Fruit fly (Drosophila melanogaster) whole organism, pupa: ENCODE data around the gene CG3156.

Experiments used
- CG10348 ChIP-seq: fragments of 200-800 bp; sonication (Bioruptor generic); IDR thresholded peaks from 2 replicates; pipeline ENCODE4 v1.3.6; 2022; ENCODE audit warnings: missing biosample characterization, missing genetic modification characterization
- CG12605 ChIP-seq: fragments of 200-800 bp; sonication (Bioruptor generic); IDR thresholded peaks from 2 replicates; pipeline ENCODE4 v1.3.6; 2022; ENCODE audit warnings: missing biosample characterization, missing genetic modification characterization
- CG13204 ChIP-seq: fragments of 200-800 bp; sonication (Bioruptor generic); optimal IDR thresholded peaks from 2 replicates; lab custom pipeline; 2018; ENCODE audit warnings: missing biosample characterization, mild to moderate bottlenecking, missing genetic modification characterization, moderate library complexity
- CG14655 ChIP-seq: fragments of 200-800 bp; sonication (Bioruptor generic); optimal IDR thresholded peaks from 3 replicates; lab custom pipeline; 2017; ENCODE audit warnings: mild to moderate bottlenecking, missing biosample characterization, missing genetic modification reagents, missing genetic modification characterization
- CG15710 ChIP-seq: fragments of 200-800 bp; sonication (Bioruptor generic); optimal IDR thresholded peaks from 2 replicates; lab custom pipeline; 2018; ENCODE audit warnings: missing biosample characterization, mild to moderate bottlenecking, missing genetic modification characterization, moderate library complexity
- CG17806 ChIP-seq: fragments of 200-800 bp; sonication (Bioruptor generic); optimal IDR thresholded peaks from 2 replicates; lab custom pipeline; 2018; ENCODE audit warnings: missing biosample characterization, mild to moderate bottlenecking, missing genetic modification characterization, moderate library complexity
- CG32121 ChIP-seq: fragments of 200-800 bp; sonication (Bioruptor generic); IDR thresholded peaks from 2 replicates; pipeline ENCODE4 v1.3.6; 2022; ENCODE audit warnings: missing biosample characterization, missing genetic modification characterization
- CG34367 ChIP-seq: fragments of 200-800 bp; sonication (Bioruptor generic); optimal IDR thresholded peaks from 2 replicates; lab custom pipeline; 2018; ENCODE audit warnings: missing biosample characterization, mild to moderate bottlenecking, missing genetic modification characterization
- CG4496 ChIP-seq: fragments of 200-800 bp; sonication (Bioruptor generic); IDR thresholded peaks from 3 replicates; pipeline ENCODE4 v1.3.6; 2022; ENCODE audit warnings: missing biosample characterization, missing genetic modification characterization
- CG8159 ChIP-seq: fragments of 200-800 bp; sonication (Bioruptor generic); optimal IDR thresholded peaks from 3 replicates; lab custom pipeline; 2018; ENCODE audit warnings: missing biosample characterization, mild to moderate bottlenecking, missing genetic modification characterization, moderate library complexity
- CG8301 ChIP-seq: fragments of 200-800 bp; sonication (Bioruptor generic); optimal IDR thresholded peaks from 2 replicates; lab custom pipeline; 2018; ENCODE audit warnings: missing biosample characterization, mild to moderate bottlenecking, missing genetic modification characterization
- CG9948 ChIP-seq: fragments of 200-800 bp; sonication (Bioruptor generic); optimal IDR thresholded peaks from 2 replicates; lab custom pipeline; 2018; ENCODE audit warnings: missing biosample characterization, mild to moderate bottlenecking, missing genetic modification characterization, moderate library complexity
- D1 ChIP-seq: fragments of 200-800 bp; sonication (Bioruptor generic); optimal IDR thresholded peaks from 2 replicates; lab custom pipeline; 2018; ENCODE audit warnings: missing biosample characterization, mild to moderate bottlenecking, missing genetic modification characterization, moderate library complexity
- EcR ChIP-seq: fragments of 200-800 bp; sonication (Bioruptor generic); optimal IDR thresholded peaks from 3 replicates; lab custom pipeline; 2019; ENCODE audit warnings: missing biosample characterization, missing genetic modification characterization, mild to moderate bottlenecking, moderate library complexity, missing genetic modification reagents
- Ets98B ChIP-seq: fragments of 200-800 bp; sonication (Bioruptor generic); IDR thresholded peaks from 2 replicates; pipeline ENCODE4 v1.3.6; 2022; ENCODE audit warnings: missing biosample characterization, missing genetic modification characterization
- Pif1A ChIP-seq: fragments of 200-800 bp; sonication (Bioruptor generic); optimal IDR thresholded peaks from 3 replicates; lab custom pipeline; 2016; ENCODE audit warnings: missing biosample characterization, missing genetic modification characterization
- Pif1B ChIP-seq: fragments of 200-800 bp; sonication (Bioruptor generic); optimal IDR thresholded peaks from 3 replicates; lab custom pipeline; 2016; ENCODE audit warnings: missing biosample characterization, missing genetic modification characterization
- Snoo ChIP-seq: fragments of 200-800 bp; sonication (Bioruptor generic); optimal IDR thresholded peaks from 3 replicates; lab custom pipeline; 2017; ENCODE audit warnings: missing biosample characterization, mild to moderate bottlenecking, missing genetic modification characterization, inconsistent platforms
- fd96Ca ChIP-seq: fragments of 200-800 bp; sonication (Bioruptor generic); IDR thresholded peaks from 3 replicates; pipeline ENCODE4 v1.3.6; 2022; ENCODE audit warnings: missing biosample characterization, missing genetic modification characterization
- gl ChIP-seq: fragments of 200-800 bp; sonication (Bioruptor generic); optimal IDR thresholded peaks from 2 replicates; lab custom pipeline; 2018; ENCODE audit warnings: missing biosample characterization, mild to moderate bottlenecking, missing genetic modification characterization
- rn ChIP-seq: fragments of 200-800 bp; sonication (Bioruptor generic); IDR thresholded peaks from 2 replicates; pipeline ENCODE4 v1.3.6; 2022; ENCODE audit warnings: missing biosample characterization, missing genetic modification characterization

Gene CG3156

DNA sequence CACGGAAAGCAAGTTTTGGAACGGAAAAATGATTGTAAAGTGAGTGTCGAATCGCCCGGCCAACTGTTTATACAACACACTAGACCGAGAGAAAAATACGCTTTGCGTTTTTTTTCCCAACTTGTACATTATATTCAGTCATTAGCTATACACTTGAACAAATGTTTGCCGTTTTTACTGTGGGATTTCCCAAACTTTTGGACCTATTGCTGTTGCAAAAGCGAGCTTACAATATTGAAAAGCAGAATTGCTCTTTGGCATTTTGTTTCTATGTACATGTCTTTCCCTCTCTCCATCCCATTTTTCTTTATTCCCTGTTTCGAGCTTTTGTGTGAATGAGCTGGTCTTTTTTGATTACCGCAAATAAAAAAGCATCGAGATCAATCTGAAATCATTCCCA, 9.7 kb downstream of the CG3156 start:
- TF ChIP-seq D1, result no peak

DNA sequence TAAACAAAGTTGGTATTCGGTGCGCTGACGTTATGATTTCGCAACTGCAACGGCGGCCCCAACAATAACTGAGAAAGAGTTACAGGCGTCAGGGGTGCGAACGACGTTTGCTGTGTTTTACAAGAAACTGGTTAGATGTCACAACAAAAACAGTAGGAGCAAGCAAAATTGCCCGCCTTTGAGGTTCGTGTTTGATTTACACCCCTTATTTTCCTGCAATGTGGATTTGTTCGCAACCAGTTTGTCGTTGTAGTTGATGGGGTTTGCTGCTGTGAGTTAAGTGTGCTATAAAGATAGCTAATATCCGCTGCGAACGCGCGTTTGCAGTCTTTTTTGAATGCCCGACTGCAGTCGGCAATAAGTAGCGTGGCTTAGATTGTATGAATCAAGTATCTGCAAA, 10.8 kb downstream of the CG3156 start:
- TF ChIP-seq CG4496 (GFP tag; lab: Robert Waterston, UW), result 0 out of 3 replicates have a peak, but pooled peaks have one; percentile 21
- no peak for TF ChIP-seq rn
- TF ChIP-seq fd96Ca (GFP tag; lab: Robert Waterston, UW), result 0 out of 3 replicates have a peak, but pooled peaks have one; percentile 18

dm6 chrX:498924-499588, 11.4 kb downstream of the CG3156 start:
- TF ChIP-seq CG8301 (no peak), EcR (GFP tag; lab: Kevin White, UChicago) (peak; percentile 74)

- no peak for TF ChIP-seq D1
- no peak for TF ChIP-seq EcR (GFP tag; lab: Kevin White, UChicago)
- TF ChIP-seq CG10348 (GFP tag; lab: Robert Waterston, UW), result peak; percentile 37; the same call in 1 of the 2 replicates
- TF ChIP-seq Pif1B (GFP tag; lab: Kevin White, UChicago), result peak; percentile 61
- TF ChIP-seq CG8301, result peak; percentile 77
- TF ChIP-seq CG13204 (GFP tag; lab: Kevin White, UChicago), result peak; percentile 69
- TF ChIP-seq Ets98B (GFP tag; lab: Robert Waterston, UW), result peak; percentile 56
- peak; percentile 26 for TF ChIP-seq gl (tag; lab: Kevin White, UChicago)
- peak; percentile 63 for TF ChIP-seq CG17806 (tag; lab: Kevin White, UChicago)
- TF ChIP-seq CG34367 (tag; lab: Kevin White, UChicago), result peak; percentile 67
- TF ChIP-seq CG12605 (GFP tag; lab: Robert Waterston, UW), result peak; percentile 34; the same call in 1 of the 2 replicates
- TF ChIP-seq Snoo (tag; lab: Kevin White, UChicago), result peak; percentile 61
- peak; percentile 66 for TF ChIP-seq CG4496 (GFP tag; lab: Robert Waterston, UW)
- peak; percentile 29; the same call in 1 of the 2 replicates for TF ChIP-seq rn
- peak; percentile 67 for TF ChIP-seq CG15710 (tag; lab: Kevin White, UChicago)
- peak; percentile 76 for TF ChIP-seq CG8159
- no peak for TF ChIP-seq Pif1A (GFP tag; lab: Kevin White, UChicago)
- TF ChIP-seq CG14655, result no peak
- peak; percentile 70 for TF ChIP-seq CG9948 (tag; lab: Kevin White, UChicago)
- TF ChIP-seq fd96Ca (GFP tag; lab: Robert Waterston, UW), result peak; percentile 84
- peak; percentile 81 for TF ChIP-seq CG32121 (GFP tag; lab: Robert Waterston, UW)
- TF ChIP-seq, all 21 proteins: peak for 17
Observed at dm6 chrX:499589-500041, 11.9 kb downstream of the CG3156 start.

DNA sequence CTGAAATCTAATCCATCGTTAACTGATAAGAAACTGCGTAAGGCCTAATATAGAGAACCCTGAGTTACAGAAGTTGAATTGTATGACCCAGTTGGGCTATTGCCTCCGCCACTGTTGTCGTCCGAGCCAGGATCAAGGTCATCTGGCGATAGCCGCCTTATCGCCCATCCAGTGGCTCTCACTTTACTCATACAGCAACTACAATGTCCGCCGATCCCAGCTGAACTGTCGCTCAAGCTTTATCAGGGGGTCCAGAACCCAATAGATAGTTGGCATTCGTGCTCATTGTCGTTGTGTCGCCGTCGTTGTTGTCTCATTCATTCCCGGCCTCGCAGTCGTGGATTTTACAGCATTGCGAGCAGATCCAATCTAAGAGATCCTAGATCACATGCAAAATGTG, 21.4 kb downstream of the CG3156 start, which contains the start of gene arg:
Gene arg (plus strand): TSS at position 319 of the 400 bp plus-strand sequence.
- TF ChIP-seq EcR (GFP tag; lab: Kevin White, UChicago), result peak; percentile 65
- no peak for TF ChIP-seq Pif1A (GFP tag; lab: Kevin White, UChicago)
- TF ChIP-seq CG15710 (tag; lab: Kevin White, UChicago), result no peak
- TF ChIP-seq CG14655, result no peak
- TF ChIP-seq CG12605 (GFP tag; lab: Robert Waterston, UW), result no peak
- TF ChIP-seq Pif1B (GFP tag; lab: Kevin White, UChicago), result no peak
- no peak for TF ChIP-seq D1

- TF ChIP-seq Ets98B (GFP tag; lab: Robert Waterston, UW) (no peak), CG12605 (GFP tag; lab: Robert Waterston, UW) (no peak), CG10348 (GFP tag; lab: Robert Waterston, UW) (no peak), CG34367 (tag; lab: Kevin White, UChicago) (no peak), gl (tag; lab: Kevin White, UChicago) (no peak), fd96Ca (GFP tag; lab: Robert Waterston, UW) (no peak), CG9948 (tag; lab: Kevin White, UChicago) (no peak), CG13204 (GFP tag; lab: Kevin White, UChicago) (no peak), CG15710 (tag; lab: Kevin White, UChicago) (no peak), CG8159 (no peak), CG17806 (tag; lab: Kevin White, UChicago) (no peak), CG4496 (GFP tag; lab: Robert Waterston, UW) (no peak), CG32121 (GFP tag; lab: Robert Waterston, UW) (no peak), EcR (GFP tag; lab: Kevin White, UChicago) (no peak), Pif1B (GFP tag; lab: Kevin White, UChicago) (no peak)
- TF ChIP-seq, all 21 proteins: peak for 0
Observed at dm6 chrX:510528-510927, 22.9 kb downstream of the CG3156 start.

- TF ChIP-seq rn (no peak), Ets98B (GFP tag; lab: Robert Waterston, UW) (no peak), Snoo (tag; lab: Kevin White, UChicago) (no peak), CG10348 (GFP tag; lab: Robert Waterston, UW) (no peak), EcR (GFP tag; lab: Kevin White, UChicago) (no peak), CG8159 (no peak), D1 (no peak), Pif1B (GFP tag; lab: Kevin White, UChicago) (no peak), CG12605 (GFP tag; lab: Robert Waterston, UW) (no peak), gl (tag; lab: Kevin White, UChicago) (no peak), fd96Ca (GFP tag; lab: Robert Waterston, UW) (no peak), CG17806 (tag; lab: Kevin White, UChicago) (no peak), CG15710 (tag; lab: Kevin White, UChicago) (no peak), CG34367 (tag; lab: Kevin White, UChicago) (no peak), Pif1A (GFP tag; lab: Kevin White, UChicago) (no peak), CG9948 (tag; lab: Kevin White, UChicago) (no peak), CG32121 (GFP tag; lab: Robert Waterston, UW) (no peak), CG8301 (no peak), CG13204 (GFP tag; lab: Kevin White, UChicago) (no peak)
Observed at dm6 chrX:512527-512926, 24.8 kb downstream of the CG3156 start.
